Worm (Caenorhabditis elegans) whole organism, L1 larva: ENCODE data around the gene K08E4.7.

Experiments used
- mdl-1 ChIP-seq, 2 experiments: fragments of 150-350 bp; optimal IDR thresholded peaks; 2 replicates each; lab custom pipeline; 2014 to 2017; ENCODE audit warnings: missing biosample characterization in 2 of 2, missing genetic modification characterization in 2 of 2, inconsistent platforms in 1 of 2
- nhr-20 ChIP-seq: sonication (generic microtip); optimal IDR thresholded peaks from 2 replicates; lab custom pipeline; 2016; ENCODE audit warnings: mild to moderate bottlenecking, missing genetic modification characterization, missing compliant biosample characterization
- nhr-237 ChIP-seq: fragments of 150-350 bp; optimal IDR thresholded peaks from 2 replicates; lab custom pipeline; 2014; ENCODE audit warnings: missing biosample characterization, missing genetic modification characterization
- nhr-28 ChIP-seq: fragments of 150-350 bp; optimal IDR thresholded peaks from 2 replicates; lab custom pipeline; 2014; ENCODE audit warnings: missing biosample characterization, missing genetic modification characterization

- TF ChIP-seq nhr-20 (tag; lab: Kevin White, UChicago) (no peak), mdl-1 (tag; optimal IDR thresholded peaks at IDR 0.05; lab: Kevin White, UChicago) (no peak), nhr-28 (tag; lab: Kevin White, UChicago) (no peak), nhr-237 (tag; lab: Kevin White, UChicago) (no peak)
Measured at ce11 chrIV:12096479-12096878, 20.9 kb downstream of the K08E4.7 start, which contains the start of gene mon-2.
